Fruit fly (Drosophila melanogaster): ENCODE measurements around the gene CG42488.

dm6 chr3R:25519465-25520071 is 36.7 kb downstream of the CG42488 start:
- no peak for TF ChIP-seq CG32264 (GFP tag; optimal IDR thresholded peaks at IDR 0.05)
- no peak for TF ChIP-seq Hr83 (GFP tag; optimal IDR thresholded peaks at IDR 0.05; ENCODE audit: poor library complexity, severe bottlenecking)
- no peak for TF ChIP-seq Dfd (GFP tag; optimal IDR thresholded peaks at IDR 0.05)
- no peak for TF ChIP-seq Rel (GFP tag; optimal IDR thresholded peaks at IDR 0.05)
- no peak for TF ChIP-seq Rel (tag; optimal IDR thresholded peaks at IDR 0.05)
- no peak for TF ChIP-seq dl (GFP tag; optimal IDR thresholded peaks at IDR 0.05; ENCODE audit: insufficient read depth in 1 of 2, partially characterized antibody in 2 of 2)
- TF ChIP-seq fru (GFP tag; optimal IDR thresholded peaks at IDR 0.05): no peak
- TF ChIP-seq sage (GFP tag; optimal IDR thresholded peaks at IDR 0.05): no peak
- TF ChIP-seq jim (GFP tag; optimal IDR thresholded peaks at IDR 0.05): no peak
